In genomic region chr3L:3349825-3350123, dm6 we compare ENCODE assay signal across 2 fruit fly cellular contexts.
TF ChIP-seq lines count a peak whose summit lies in the region.

No protein-coding gene starts in this region.

- TF ChIP-seq CTCF in whole organism, embryonic (GFP tag; optimal IDR thresholded peaks at IDR 0.05; lab: Kevin White, UChicago), result no peak

TF ChIP-seq in whole organism, embryonic, 481 proteins besides CTCF, POLR2A, EP300 and RAD21 (continues in another document):
- no peak for TF ChIP-seq CG5180 (GFP tag; optimal IDR thresholded peaks at IDR 0.05; lab: Kevin White, UChicago)
- no peak for TF ChIP-seq CG6175 (GFP tag; IDR thresholded peaks at IDR 0.05; lab: Robert Waterston, UW)
- peak; percentile 61 for TF ChIP-seq grn (GFP tag; optimal IDR thresholded peaks at IDR 0.05; lab: Kevin White, UChicago)
- no peak for TF ChIP-seq CG11456 (GFP tag; IDR thresholded peaks at IDR 0.05; lab: Robert Waterston, UW)
- TF ChIP-seq klu (GFP tag; IDR thresholded peaks at IDR 0.05; lab: Robert Waterston, UW), result no peak
- no peak for TF ChIP-seq Ssrp (tag; optimal IDR thresholded peaks at IDR 0.05; lab: Kevin White, UChicago)
- no peak for TF ChIP-seq gcm (GFP tag; optimal IDR thresholded peaks at IDR 0.05; lab: Kevin White, UChicago)
- no peak for TF ChIP-seq HmgZ (tag; optimal IDR thresholded peaks at IDR 0.05; lab: Kevin White, UChicago)
- TF ChIP-seq E2f1 (GFP tag; IDR thresholded peaks at IDR 0.05; lab: Robert Waterston, UW), result no peak
- peak; percentile 20 for TF ChIP-seq Med (GFP tag; lab: Kevin White, UChicago)
- no peak for TF ChIP-seq Side (GFP tag; optimal IDR thresholded peaks at IDR 0.05; lab: Kevin White, UChicago)
- no peak for TF ChIP-seq Nf-YA (GFP tag; IDR thresholded peaks at IDR 0.05; lab: Robert Waterston, UW)
- TF ChIP-seq run (tag; optimal IDR thresholded peaks at IDR 0.05; lab: Kevin White, UChicago), result no peak
- TF ChIP-seq Hr3 (GFP tag; optimal IDR thresholded peaks at IDR 0.05; lab: Kevin White, UChicago), result no peak
- no peak for TF ChIP-seq CG16863 (GFP tag; optimal IDR thresholded peaks at IDR 0.05; lab: Kevin White, UChicago)
- TF ChIP-seq CG17829 (tag; optimal IDR thresholded peaks at IDR 0.05; lab: Kevin White, UChicago), result no peak
- peak; percentile 94 for TF ChIP-seq CG34376 (GFP tag; optimal IDR thresholded peaks at IDR 0.05; lab: Kevin White, UChicago)
- no peak for TF ChIP-seq bbx (GFP tag; IDR thresholded peaks at IDR 0.05; lab: Robert Waterston, UW; ENCODE audit: partially characterized antibody)
- peak; percentile 62 for TF ChIP-seq mirr (GFP tag; optimal IDR thresholded peaks at IDR 0.05; lab: Kevin White, UChicago)
- TF ChIP-seq kay (GFP tag; optimal IDR thresholded peaks at IDR 0.05; lab: Kevin White, UChicago), result no peak
- no peak for TF ChIP-seq Vsx1 (GFP tag; optimal IDR thresholded peaks at IDR 0.05; lab: Kevin White, UChicago)
- no peak for TF ChIP-seq Dp (GFP tag; optimal IDR thresholded peaks at IDR 0.05; lab: Kevin White, UChicago)
- no peak for TF ChIP-seq CG8089 (GFP tag; optimal IDR thresholded peaks at IDR 0.05; lab: Kevin White, UChicago)
- no peak for TF ChIP-seq disco-r (GFP tag; optimal IDR thresholded peaks at IDR 0.05; lab: Kevin White, UChicago)
- TF ChIP-seq CG17802 (tag; optimal IDR thresholded peaks at IDR 0.05; lab: Kevin White, UChicago), result no peak
- TF ChIP-seq vnd (GFP tag; IDR thresholded peaks at IDR 0.05; lab: Robert Waterston, UW; ENCODE audit: partially characterized antibody), result no peak
- TF ChIP-seq trem (tag; optimal IDR thresholded peaks at IDR 0.05; lab: Kevin White, UChicago), result no peak
- no peak for TF ChIP-seq tio (GFP tag; optimal IDR thresholded peaks at IDR 0.05; lab: Kevin White, UChicago)
- peak; percentile 87 for TF ChIP-seq exex (tag; optimal IDR thresholded peaks at IDR 0.05; lab: Kevin White, UChicago)
- peak; percentile 30 for TF ChIP-seq BtbVII (GFP tag; optimal IDR thresholded peaks at IDR 0.05; lab: Kevin White, UChicago)
- peak; percentile 72 for TF ChIP-seq GATAe (GFP tag; conservative IDR thresholded peaks at IDR 0.05; lab: Robert Waterston, UW)
- TF ChIP-seq CG8924 (tag; optimal IDR thresholded peaks at IDR 0.05; lab: Kevin White, UChicago), result no peak
- TF ChIP-seq CG12769 (tag; optimal IDR thresholded peaks at IDR 0.05; lab: Kevin White, UChicago), result no peak
- TF ChIP-seq lab (GFP tag; optimal IDR thresholded peaks at IDR 0.05; lab: Kevin White, UChicago), result peak; percentile 5
- no peak for TF ChIP-seq ash1 (GFP tag; optimal IDR thresholded peaks at IDR 0.05; lab: Kevin White, UChicago)
- TF ChIP-seq CG8765 (GFP tag; IDR thresholded peaks at IDR 0.05; lab: Robert Waterston, UW), result no peak
- no peak for TF ChIP-seq crc (GFP tag; optimal IDR thresholded peaks at IDR 0.05; lab: Kevin White, UChicago)
- TF ChIP-seq croc (GFP tag; conservative IDR thresholded peaks at IDR 0.05; lab: Robert Waterston, UW), result no peak
- TF ChIP-seq ara (GFP tag; IDR thresholded peaks at IDR 0.05; lab: Robert Waterston, UW), result no peak
- TF ChIP-seq lola (GFP tag; optimal IDR thresholded peaks at IDR 0.05; lab: Kevin White, UChicago), result no peak
- no peak for TF ChIP-seq NfI (GFP tag; optimal IDR thresholded peaks at IDR 0.05; lab: Kevin White, UChicago)
- TF ChIP-seq Myb (GFP tag; optimal IDR thresholded peaks at IDR 0.05; lab: Kevin White, UChicago), result no peak
- TF ChIP-seq E2f2 (GFP tag; IDR thresholded peaks at IDR 0.05; lab: Robert Waterston, UW), result no peak
- TF ChIP-seq CG10543 (GFP tag; optimal IDR thresholded peaks at IDR 0.05; lab: Kevin White, UChicago), result peak; percentile 8
- no peak for TF ChIP-seq tap (tag; optimal IDR thresholded peaks at IDR 0.05; lab: Kevin White, UChicago)
- no peak for TF ChIP-seq Dref (GFP tag; IDR thresholded peaks at IDR 0.05; lab: Robert Waterston, UW)
- no peak for TF ChIP-seq ems (GFP tag; optimal IDR thresholded peaks at IDR 0.05; lab: Kevin White, UChicago)
- TF ChIP-seq gt (GFP tag; IDR thresholded peaks at IDR 0.05; lab: Robert Waterston, UW), result no peak
- TF ChIP-seq row (GFP tag; IDR thresholded peaks at IDR 0.05; lab: Robert Waterston, UW), result no peak

TF ChIP-seq in whole organism, wandering third instar larva, 38 proteins besides CTCF, POLR2A, EP300 and RAD21:
- TF ChIP-seq HLH106 (tag; optimal IDR thresholded peaks at IDR 0.05; lab: Kevin White, UChicago), result no peak
- no peak for TF ChIP-seq Rel (GFP tag; optimal IDR thresholded peaks at IDR 0.05; lab: Kevin White, UChicago)
- TF ChIP-seq Rel (tag; optimal IDR thresholded peaks at IDR 0.05; lab: Kevin White, UChicago), result peak; percentile 85
